2 fruit fly cellular contexts compared by ENCODE assay signal in genomic region chr2L:20326317-20326716, dm6.
TF ChIP-seq lines count a peak whose summit lies in the region.

No protein-coding gene starts in this region.

TF ChIP-seq in whole organism, embryonic, 481 proteins besides CTCF, POLR2A, EP300 and RAD21 (continued from another document and continues in another):
- TF ChIP-seq CG10267 (tag; optimal IDR thresholded peaks at IDR 0.05; lab: Kevin White, UChicago) (peak; percentile 60), CG4282 (GFP tag; optimal IDR thresholded peaks at IDR 0.05; lab: Kevin White, UChicago) (peak; percentile 66), CG42726 (GFP tag; IDR thresholded peaks at IDR 0.05; lab: Robert Waterston, UW; ENCODE audit: partially characterized antibody) (no peak), Doc3 (GFP tag; IDR thresholded peaks at IDR 0.05; lab: Robert Waterston, UW; ENCODE audit: partially characterized antibody) (no peak), CG6813 (GFP tag; optimal IDR thresholded peaks at IDR 0.05; lab: Kevin White, UChicago) (peak; percentile 78), gro (GFP tag; optimal IDR thresholded peaks at IDR 0.05; lab: Kevin White, UChicago) (no peak), vnd (GFP tag; IDR thresholded peaks at IDR 0.05; lab: Robert Waterston, UW; ENCODE audit: partially characterized antibody) (0 out of 3 replicates have a peak, but pooled peaks have one; percentile 37), CG9797 (GFP tag; optimal IDR thresholded peaks at IDR 0.05; lab: Kevin White, UChicago) (no peak), ATbp (GFP tag; optimal IDR thresholded peaks at IDR 0.05; lab: Kevin White, UChicago) (peak; percentile 61), Lhr (GFP tag; optimal IDR thresholded peaks at IDR 0.05; lab: Kevin White, UChicago) (peak; percentile 11), CG9609 (GFP tag; optimal IDR thresholded peaks at IDR 0.05; lab: Kevin White, UChicago) (peak; percentile 27), CG6683 (GFP tag; optimal IDR thresholded peaks at IDR 0.05; lab: Kevin White, UChicago) (peak; percentile 45), CG2202 (tag; optimal IDR thresholded peaks at IDR 0.05; lab: Kevin White, UChicago) (peak; percentile 15), stwl (tag; optimal IDR thresholded peaks at IDR 0.05; lab: Kevin White, UChicago) (peak; percentile 9), NFAT (GFP tag; IDR thresholded peaks at IDR 0.05; lab: Robert Waterston, UW) (peak; percentile 78), fd96Cb (tag; optimal IDR thresholded peaks at IDR 0.05; lab: Kevin White, UChicago) (peak; percentile 80), B-H2 (GFP tag; optimal IDR thresholded peaks at IDR 0.05; lab: Kevin White, UChicago) (no peak), C15 (GFP tag; IDR thresholded peaks at IDR 0.05; lab: Robert Waterston, UW) (0 out of 3 replicates have a peak, but pooled peaks have one; percentile 31), nom (GFP tag; optimal IDR thresholded peaks at IDR 0.05; lab: Kevin White, UChicago) (peak; percentile 71), CG4404 (GFP tag; IDR thresholded peaks at IDR 0.05; lab: Robert Waterston, UW) (peak; percentile 80), MTF-1 (GFP tag; optimal IDR thresholded peaks at IDR 0.05; lab: Kevin White, UChicago; ENCODE audit: borderline replicate concordance) (peak; percentile 68), ash1 (GFP tag; optimal IDR thresholded peaks at IDR 0.05; lab: Kevin White, UChicago) (no peak), wdn (GFP tag; IDR thresholded peaks at IDR 0.05; lab: Robert Waterston, UW) (peak; percentile 60), pnt (GFP tag; optimal IDR thresholded peaks at IDR 0.05; lab: Kevin White, UChicago) (peak; percentile 49), odd (GFP tag; optimal IDR thresholded peaks at IDR 0.05; lab: Kevin White, UChicago) (peak; percentile 23), CG12769 (tag; optimal IDR thresholded peaks at IDR 0.05; lab: Kevin White, UChicago) (no peak), CG10543 (GFP tag; optimal IDR thresholded peaks at IDR 0.05; lab: Kevin White, UChicago) (no peak), CG2120 (GFP tag; optimal IDR thresholded peaks at IDR 0.05; lab: Kevin White, UChicago) (peak; percentile 30), CG7839 (tag; optimal IDR thresholded peaks at IDR 0.05; lab: Kevin White, UChicago) (peak; percentile 87), Mrtf (GFP tag; IDR thresholded peaks at IDR 0.05; lab: Robert Waterston, UW) (peak; percentile 83; the same call in 2 of the 3 replicates), da (GFP tag; optimal IDR thresholded peaks at IDR 0.05; lab: Kevin White, UChicago) (no peak), Ada2b (GFP tag; IDR thresholded peaks at IDR 0.05; lab: Robert Waterston, UW) (peak; percentile 74), CG1529 (GFP tag; optimal IDR thresholded peaks at IDR 0.05; lab: Kevin White, UChicago) (peak; percentile 47), dpn (GFP tag; optimal IDR thresholded peaks at IDR 0.05; lab: Kevin White, UChicago) (peak; percentile 71 to 79), CG4707 (GFP tag; optimal IDR thresholded peaks at IDR 0.05; lab: Kevin White, UChicago) (peak; percentile 52), CG10366 (GFP tag; IDR thresholded peaks at IDR 0.05; lab: Robert Waterston, UW) (peak; percentile 47), dysf (GFP tag; IDR thresholded peaks at IDR 0.05; lab: Robert Waterston, UW) (peak; percentile 75), zen (tag; optimal IDR thresholded peaks at IDR 0.05; lab: Kevin White, UChicago) (peak; percentile 73), Atf6 (GFP tag; IDR thresholded peaks at IDR 0.05; lab: Robert Waterston, UW) (peak; percentile 60), ato (GFP tag; IDR thresholded peaks at IDR 0.05; lab: Robert Waterston, UW; ENCODE audit: partially characterized antibody) (no peak), nerfin-2 (GFP tag; IDR thresholded peaks at IDR 0.05; lab: Robert Waterston, UW; ENCODE audit: partially characterized antibody) (peak; percentile 49; the same call in 1 of the 2 replicates), sc (optimal IDR thresholded peaks at IDR 0.05; lab: Kevin White, UChicago) (no peak), sc (GFP tag; optimal IDR thresholded peaks at IDR 0.05; lab: Kevin White, UChicago) (peak; percentile 52), eyg (GFP tag; optimal IDR thresholded peaks at IDR 0.05; lab: Kevin White, UChicago) (peak; percentile 64), trh (GFP tag; optimal IDR thresholded peaks at IDR 0.05; lab: Kevin White, UChicago) (no peak), insv (GFP tag; optimal IDR thresholded peaks at IDR 0.05; lab: Kevin White, UChicago) (no peak), Sox100B (GFP tag; optimal IDR thresholded peaks at IDR 0.05; lab: Kevin White, UChicago) (peak; percentile 31), chn (GFP tag; optimal IDR thresholded peaks at IDR 0.05; lab: Kevin White, UChicago) (peak; percentile 62), CG6175 (GFP tag; IDR thresholded peaks at IDR 0.05; lab: Robert Waterston, UW) (peak; percentile 46; the same call in 1 of the 3 replicates), CG11696 (GFP tag; IDR thresholded peaks at IDR 0.05; lab: Robert Waterston, UW) (peak; percentile 69), Eip74EF (GFP tag; optimal IDR thresholded peaks at IDR 0.05; lab: Kevin White, UChicago) (peak in 1 of 2 experiments; percentile 23), CG12219 (GFP tag; optimal IDR thresholded peaks at IDR 0.05; lab: Kevin White, UChicago) (peak; percentile 50), CG8281 (tag; optimal IDR thresholded peaks at IDR 0.05; lab: Kevin White, UChicago) (peak; percentile 32), Nf-YB (GFP tag; optimal IDR thresholded peaks at IDR 0.05; lab: Kevin White, UChicago) (no peak), Ssrp (tag; optimal IDR thresholded peaks at IDR 0.05; lab: Kevin White, UChicago) (peak; percentile 54), nmo (GFP tag; optimal IDR thresholded peaks at IDR 0.05; lab: Kevin White, UChicago) (peak; percentile 84), CG34422 (GFP tag; IDR thresholded peaks at IDR 0.05; lab: Robert Waterston, UW) (peak; percentile 92), sima (GFP tag; optimal IDR thresholded peaks at IDR 0.05; lab: Kevin White, UChicago) (peak; percentile 73), E2f1 (GFP tag; IDR thresholded peaks at IDR 0.05; lab: Robert Waterston, UW) (peak; percentile 90), CG13424 (tag; optimal IDR thresholded peaks at IDR 0.05; lab: Kevin White, UChicago) (peak; percentile 46), twi (tag; optimal IDR thresholded peaks at IDR 0.05; lab: Kevin White, UChicago) (no peak), tna (GFP tag; IDR thresholded peaks at IDR 0.05; lab: Robert Waterston, UW; ENCODE audit: partially characterized antibody) (no peak), CG33213 (GFP tag; optimal IDR thresholded peaks at IDR 0.05; lab: Kevin White, UChicago) (peak; percentile 75), Max (GFP tag; optimal IDR thresholded peaks at IDR 0.05; lab: Kevin White, UChicago) (peak; percentile 64)

TF ChIP-seq in whole organism, prepupa, 60 proteins besides CTCF, POLR2A, EP300 and RAD21 (continued from another document):
- TF ChIP-seq salr (GFP tag; optimal IDR thresholded peaks at IDR 0.05; lab: Kevin White, UChicago): peak; percentile 39 to 80
- TF ChIP-seq topi (GFP tag; optimal IDR thresholded peaks at IDR 0.05; lab: Kevin White, UChicago): peak; percentile 65
- no peak for TF ChIP-seq vri (GFP tag; optimal IDR thresholded peaks at IDR 0.05; lab: Kevin White, UChicago)
- TF ChIP-seq Ets96B (tag; optimal IDR thresholded peaks at IDR 0.05; lab: Kevin White, UChicago): peak; percentile 78
- peak; percentile 52 for TF ChIP-seq cyc (GFP tag; optimal IDR thresholded peaks at IDR 0.05; lab: Kevin White, UChicago)
- peak; percentile 45 for TF ChIP-seq fd85E (GFP tag; optimal IDR thresholded peaks at IDR 0.05; lab: Kevin White, UChicago)
- TF ChIP-seq spab (GFP tag; optimal IDR thresholded peaks at IDR 0.05; lab: Kevin White, UChicago): peak; percentile 92
- TF ChIP-seq Ets21C (GFP tag; optimal IDR thresholded peaks at IDR 0.05; lab: Kevin White, UChicago): no peak
- TF ChIP-seq fd59A (GFP tag; optimal IDR thresholded peaks at IDR 0.05; lab: Kevin White, UChicago): peak; percentile 66
- TF ChIP-seq Hr39 (GFP tag; optimal IDR thresholded peaks at IDR 0.05; lab: Kevin White, UChicago): peak; percentile 20
- peak; percentile 42 for TF ChIP-seq CG8632 (GFP tag; optimal IDR thresholded peaks at IDR 0.05; lab: Kevin White, UChicago)
- TF ChIP-seq acj6 (GFP tag; optimal IDR thresholded peaks at IDR 0.05; lab: Kevin White, UChicago): peak; percentile 68
- TF ChIP-seq CG9139 (GFP tag; optimal IDR thresholded peaks at IDR 0.05; lab: Kevin White, UChicago): peak; percentile 81
- no peak for TF ChIP-seq Hr38 (GFP tag; optimal IDR thresholded peaks at IDR 0.05; lab: Kevin White, UChicago)
- TF ChIP-seq net (GFP tag; optimal IDR thresholded peaks at IDR 0.05; lab: Kevin White, UChicago): peak; percentile 75
- peak; percentile 84 for TF ChIP-seq dsx (GFP tag; optimal IDR thresholded peaks at IDR 0.05; lab: Kevin White, UChicago; ENCODE audit: poor library complexity, severe bottlenecking)
- peak; percentile 28 for TF ChIP-seq esn (GFP tag; optimal IDR thresholded peaks at IDR 0.05; lab: Kevin White, UChicago)
- peak; percentile 88 for TF ChIP-seq CG6808 (GFP tag; optimal IDR thresholded peaks at IDR 0.05; lab: Kevin White, UChicago)
- peak; percentile 80 for TF ChIP-seq CG1621 (tag; optimal IDR thresholded peaks at IDR 0.05; lab: Kevin White, UChicago)
- TF ChIP-seq Sox14 (GFP tag; optimal IDR thresholded peaks at IDR 0.05; lab: Kevin White, UChicago): peak; percentile 84
- TF ChIP-seq Met (GFP tag; optimal IDR thresholded peaks at IDR 0.05; lab: Kevin White, UChicago): no peak
- TF ChIP-seq CG10631 (GFP tag; optimal IDR thresholded peaks at IDR 0.05; lab: Kevin White, UChicago): peak; percentile 80
- peak; percentile 32 for TF ChIP-seq Sox15 (GFP tag; optimal IDR thresholded peaks at IDR 0.05; lab: Kevin White, UChicago)
- TF ChIP-seq CG32006 (GFP tag; optimal IDR thresholded peaks at IDR 0.05; lab: Kevin White, UChicago): peak; percentile 85
- TF ChIP-seq CG7368 (GFP tag; optimal IDR thresholded peaks at IDR 0.05; lab: Kevin White, UChicago): peak; percentile 79
- TF ChIP-seq Hr4 (GFP tag; optimal IDR thresholded peaks at IDR 0.05; lab: Kevin White, UChicago): peak; percentile 84
- TF ChIP-seq CG6276 (GFP tag; optimal IDR thresholded peaks at IDR 0.05; lab: Kevin White, UChicago): peak; percentile 91
- TF ChIP-seq CG6163 (GFP tag; IDR thresholded peaks at IDR 0.05; lab: Robert Waterston, UW): peak; percentile 94
- peak; percentile 86 for TF ChIP-seq CG11294 (GFP tag; IDR thresholded peaks at IDR 0.05; lab: Robert Waterston, UW)
- TF ChIP-seq CG16779 (tag; optimal IDR thresholded peaks at IDR 0.05; lab: Kevin White, UChicago): peak; percentile 75
- peak; percentile 77 for TF ChIP-seq svp (GFP tag; lab: Kevin White, UChicago)
- TF ChIP-seq CG10669 (GFP tag; optimal IDR thresholded peaks at IDR 0.05; lab: Kevin White, UChicago): peak; percentile 91
- no peak for TF ChIP-seq Smox (GFP tag; optimal IDR thresholded peaks at IDR 0.05; lab: Kevin White, UChicago)
- peak; percentile 71 for TF ChIP-seq CG8319 (GFP tag; optimal IDR thresholded peaks at IDR 0.05; lab: Kevin White, UChicago)
- peak; percentile 52 for TF ChIP-seq CG11902 (GFP tag; optimal IDR thresholded peaks at IDR 0.05; lab: Kevin White, UChicago)
- no peak for TF ChIP-seq Eip93F (GFP tag; optimal IDR thresholded peaks at IDR 0.05; lab: Kevin White, UChicago)
